Fruit fly (Drosophila melanogaster): Measurements from ENCODE around the gene Ugalt.

- TF ChIP-seq psq (optimal IDR thresholded peaks at IDR 0.05): no peak
- TF ChIP-seq Myc (optimal IDR thresholded peaks at IDR 0.05): no peak
- no peak for TF ChIP-seq Sin3A (optimal IDR thresholded peaks at IDR 0.05)
These were observed 16.7 kb downstream of the Ugalt start for dm6 chrX:2686930-2687329.

All from Kc167 (cell line).